Worm (Caenorhabditis elegans) whole organism, young adult: ENCODE results near the gene nhr-268.

ENCODE experiments used
- T26A5.8 ChIP-seq: sonication (generic microtip); optimal IDR thresholded peaks from 2 replicates; lab custom pipeline; 2016; ENCODE audit warnings: missing genetic modification characterization, missing compliant biosample characterization
- ama-1 ChIP-seq, 3 experiments: fragments of 150-350 bp in 1 of 3; sonication (generic microtip) in 2 of 3; optimal IDR thresholded peaks; 2 replicates each; lab custom pipeline; 2014 to 2018; ENCODE audit warnings: missing biosample characterization in 2 of 3, missing genetic modification characterization in 2 of 3, missing genetic modification reagents in 2 of 3
- bed-1 ChIP-seq: fragments of 200-800 bp; sonication (Bioruptor generic); IDR thresholded peaks from 2 replicates; pipeline ENCODE4 v1.3.6; 2022; ENCODE audit warnings: missing genetic modification reagents, missing genetic modification characterization, missing compliant biosample characterization
- ceh-58 ChIP-seq: fragments of 200-800 bp; sonication (Bioruptor generic); IDR thresholded peaks from 2 replicates; pipeline ENCODE4 v1.3.6; 2022; ENCODE audit warnings: missing genetic modification characterization, missing compliant biosample characterization
- fkh-3 ChIP-seq: sonication (generic microtip); optimal IDR thresholded peaks from 2 replicates; lab custom pipeline; 2016; ENCODE audit warnings: mild to moderate bottlenecking, missing genetic modification characterization, missing compliant biosample characterization
- hlh-12 ChIP-seq: sonication (generic microtip); optimal IDR thresholded peaks from 2 replicates; lab custom pipeline; 2016; ENCODE audit warnings: missing genetic modification characterization, missing compliant biosample characterization
- madf-6 ChIP-seq: fragments of 200-800 bp; sonication (Bioruptor generic); IDR thresholded peaks from 2 replicates; pipeline ENCODE4 v1.3.6; 2022; ENCODE audit warnings: missing genetic modification reagents, missing genetic modification characterization, missing compliant biosample characterization
- sptf-2 ChIP-seq: fragments of 200-800 bp; sonication (Bioruptor generic); optimal IDR thresholded peaks from 2 replicates; lab custom pipeline; 2018; ENCODE audit warnings: mild to moderate bottlenecking, missing genetic modification characterization, missing compliant biosample characterization
- zfh-2 ChIP-seq: fragments of 200-800 bp; sonication (Bioruptor generic); conservative IDR thresholded peaks from 2 replicates; pipeline ENCODE4 v1.3.6; 2022; ENCODE audit warnings: missing genetic modification reagents, missing genetic modification characterization, missing compliant biosample characterization

- TF ChIP-seq bed-1 (GFP tag; lab: Robert Waterston, UW) (no peak), fkh-3 (tag; lab: Kevin White, UChicago) (no peak), madf-6 (GFP tag; lab: Robert Waterston, UW) (no peak), T26A5.8 (tag; lab: Kevin White, UChicago) (no peak), ama-1 (optimal IDR thresholded peaks at IDR 0.05; lab: Kevin White, UChicago) (no peak), ama-1 (GFP tag; optimal IDR thresholded peaks at IDR 0.05; lab: Kevin White, UChicago) (no peak), zfh-2 (no peak), hlh-12 (tag; lab: Kevin White, UChicago) (no peak), ceh-58 (GFP tag; lab: Robert Waterston, UW) (no peak), sptf-2 (GFP tag; lab: Kevin White, UChicago) (no peak)
Measured at ce11 chrV:15650167-15650566, 39.9 kb upstream of the nhr-268 start, which contains the start of gene sru-42.
